Worm (Caenorhabditis elegans): ENCODE results near the gene K06A4.7.
A peak's percentile ranks its signal among the peaks of the same experiment; 100 is the strongest.

Gene K06A4.7

ce11 chrV:9483738-9484256 lies 7.5 kb downstream of the K06A4.7 start, which contains the start of gene K06A4.2:
Gene K06A4.2 (plus strand): TSS chrV:9484206.
- TF ChIP-seq attf-4 (tag; optimal IDR thresholded peaks at IDR 0.05), result no peak
- no peak for TF ChIP-seq madf-5 (GFP tag; IDR thresholded peaks at IDR 0.05)
- no peak for TF ChIP-seq F37D6.2 (tag; optimal IDR thresholded peaks at IDR 0.05)
- TF ChIP-seq lin-38 (GFP tag; IDR thresholded peaks at IDR 0.05), result no peak
- TF ChIP-seq R02D3.7 (tag; optimal IDR thresholded peaks at IDR 0.05), result no peak
- TF ChIP-seq ctbp-1 (GFP tag; IDR thresholded peaks at IDR 0.05), result 0 out of 2 replicates have a peak, but pooled peaks have one; percentile 19
- TF ChIP-seq ces-1 (GFP tag; optimal IDR thresholded peaks at IDR 0.05), result peak; percentile 62
- no peak for TF ChIP-seq F26F4.8 (GFP tag; conservative IDR thresholded peaks at IDR 0.05)
- TF ChIP-seq fkh-10 (GFP tag; optimal IDR thresholded peaks at IDR 0.05), result peak; percentile 93
- no peak for TF ChIP-seq zip-11 (GFP tag; IDR thresholded peaks at IDR 0.05)
- TF ChIP-seq Y105C5A.15 (GFP tag; IDR thresholded peaks at IDR 0.05), result no peak
- TF ChIP-seq mep-1 (tag; optimal IDR thresholded peaks at IDR 0.05), result no peak
- TF ChIP-seq T26A8.4 (GFP tag; IDR thresholded peaks at IDR 0.05), result no peak

ce11 chrV:9480566-9480965 lies 10.7 kb downstream of the K06A4.7 start, which contains the start of gene K06A4.6:
Gene K06A4.6 (minus strand): TSS chrV:9480666.
- TF ChIP-seq lin-39 (tag; optimal IDR thresholded peaks at IDR 0.05) (no peak), set-16 (GFP tag; IDR thresholded peaks at IDR 0.05) (peak; percentile 43; the same call in 1 of the 2 replicates), snpc-1.2 (GFP tag; IDR thresholded peaks at IDR 0.05) (no peak), madf-9 (GFP tag; conservative IDR thresholded peaks at IDR 0.05) (no peak), lin-15B (tag; optimal IDR thresholded peaks at IDR 0.05) (no peak), aha-1 (tag) (peak; percentile 43)

DNA sequence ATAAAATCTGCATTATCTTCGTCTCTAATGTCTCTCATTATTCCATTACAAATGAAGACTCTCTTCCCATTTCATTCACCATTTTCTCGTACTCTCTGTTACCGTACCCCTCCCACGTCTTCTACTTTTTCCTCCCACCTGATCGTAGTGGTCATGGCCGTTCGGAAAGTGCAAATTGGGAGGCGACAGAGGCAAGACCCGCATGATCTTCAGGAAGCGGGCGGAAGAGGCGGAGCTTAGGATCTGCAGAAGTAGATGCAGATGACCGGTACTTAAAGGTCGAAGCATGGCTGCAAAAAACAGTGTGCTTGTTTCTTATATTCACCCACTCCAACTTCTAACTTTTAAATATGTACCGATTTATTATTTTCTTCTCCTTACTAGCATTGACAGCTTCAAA lies 13.4 kb downstream of the K06A4.7 start, which contains the start of gene nas-3:
Gene nas-3 (plus strand): TSS at position 301 of the 400 bp plus-strand sequence.
- TF ChIP-seq dmd-9 (GFP tag; IDR thresholded peaks at IDR 0.05), result no peak
- no peak for TF ChIP-seq ceh-44 (GFP tag; IDR thresholded peaks at IDR 0.05)
- TF ChIP-seq unc-62 (GFP tag; optimal IDR thresholded peaks at IDR 0.05 in 1 of 2), result peak in 1 of 2 experiments; percentile 46
- no peak for TF ChIP-seq unc-62 (tag; optimal IDR thresholded peaks at IDR 0.05)

- TF ChIP-seq snpc-1.2 (GFP tag; IDR thresholded peaks at IDR 0.05) (no peak), nhr-25 (tag; optimal IDR thresholded peaks at IDR 0.05; ENCODE audit: borderline replicate concordance, insufficient read depth) (no peak), ceh-44 (GFP tag; IDR thresholded peaks at IDR 0.05) (no peak), snpc-4 (tag; optimal IDR thresholded peaks at IDR 0.05) (no peak), ceh-62 (tag; optimal IDR thresholded peaks at IDR 0.05) (no peak), madf-9 (GFP tag; conservative IDR thresholded peaks at IDR 0.05) (no peak), ceh-32 (tag; optimal IDR thresholded peaks at IDR 0.05; ENCODE audit: poor library complexity) (no peak), Y48G9A.11 (GFP tag; IDR thresholded peaks at IDR 0.05) (no peak), ztf-11 (tag; optimal IDR thresholded peaks at IDR 0.05) (no peak), ceh-82 (tag; optimal IDR thresholded peaks at IDR 0.05) (no peak), tag-97 (GFP tag; IDR thresholded peaks at IDR 0.05) (no peak)
Measured at ce11 chrV:9473924-9474323, 17.4 kb downstream of the K06A4.7 start.

DNA sequence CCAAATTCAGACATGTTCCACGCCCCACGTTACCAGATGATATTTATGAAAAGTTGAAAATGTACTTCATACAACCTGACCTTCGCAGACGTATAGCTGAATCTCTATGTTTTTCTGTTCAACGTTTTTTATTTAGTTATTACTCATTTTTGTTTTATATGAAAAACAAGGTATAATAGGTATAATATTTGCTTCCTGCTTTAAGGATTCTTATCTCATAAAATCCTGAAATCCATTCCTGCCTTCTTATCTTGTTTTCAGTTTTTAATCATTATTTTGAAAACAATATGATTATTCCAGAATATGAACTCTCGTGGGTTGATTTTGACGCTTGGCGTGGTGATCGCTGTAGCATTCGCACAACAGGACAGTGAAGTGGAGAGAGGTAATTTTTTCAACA lies 19.6 kb downstream of the K06A4.7 start, which contains the start of gene flp-6:
Gene flp-6 (plus strand): TSS at position 301 of the 400 bp plus-strand sequence.
- TF ChIP-seq hmg-1.1 (GFP tag; IDR thresholded peaks at IDR 0.05), result no peak
- no peak for TF ChIP-seq ztf-7 (tag; optimal IDR thresholded peaks at IDR 0.05)
- no peak for TF ChIP-seq nhr-77 (tag; optimal IDR thresholded peaks at IDR 0.05)
- no peak for TF ChIP-seq nhr-25 (tag; optimal IDR thresholded peaks at IDR 0.05; ENCODE audit: borderline replicate concordance, insufficient read depth)
- TF ChIP-seq F10B5.3 (tag; optimal IDR thresholded peaks at IDR 0.05), result no peak
- no peak for TF ChIP-seq jun-1 (tag; optimal IDR thresholded peaks at IDR 0.05)
- TF ChIP-seq F37D6.2 (tag; optimal IDR thresholded peaks at IDR 0.05), result no peak
- TF ChIP-seq nhr-28 (tag; optimal IDR thresholded peaks at IDR 0.05), result no peak
- no peak for TF ChIP-seq lin-38 (GFP tag; IDR thresholded peaks at IDR 0.05)
- no peak for TF ChIP-seq ces-1 (GFP tag; optimal IDR thresholded peaks at IDR 0.05)
- TF ChIP-seq daf-19 (GFP tag; conservative IDR thresholded peaks at IDR 0.05), result no peak
- no peak for TF ChIP-seq nhr-76 (tag; optimal IDR thresholded peaks at IDR 0.05)
- TF ChIP-seq mep-1 (tag; optimal IDR thresholded peaks at IDR 0.05), result no peak
- no peak for TF ChIP-seq Y5F2A.4 (GFP tag; optimal IDR thresholded peaks at IDR 0.05)
- TF ChIP-seq mdt-29 (GFP tag; IDR thresholded peaks at IDR 0.05), result no peak
- no peak for TF ChIP-seq ceh-62 (tag; optimal IDR thresholded peaks at IDR 0.05)
- TF ChIP-seq fkh-10 (GFP tag; optimal IDR thresholded peaks at IDR 0.05), result no peak

Data from whole organism, L4 larva.